Fruit fly (Drosophila melanogaster) whole organism, prepupa: Measurements from ENCODE around the gene BckdhA.
A peak's percentile ranks its signal among the peaks of the same experiment; 100 is the strongest.

Experiments
- Blimp-1 ChIP-seq: fragments of 200-800 bp; sonication (Bioruptor generic); optimal IDR thresholded peaks from 3 replicates; lab custom pipeline; 2017; ENCODE audit warnings: missing biosample characterization, missing genetic modification characterization, mild to moderate bottlenecking, moderate library complexity, missing genetic modification reagents
- CG10631 ChIP-seq: fragments of 200-800 bp; sonication (Bioruptor generic); optimal IDR thresholded peaks from 2 replicates; lab custom pipeline; 2016; ENCODE audit warnings: missing biosample characterization, missing genetic modification characterization
- CG10669 ChIP-seq: fragments of 200-800 bp; sonication (Bioruptor generic); optimal IDR thresholded peaks from 3 replicates; lab custom pipeline; 2018; ENCODE audit warnings: missing biosample characterization, mild to moderate bottlenecking, missing genetic modification characterization, moderate library complexity
- CG11294 ChIP-seq: fragments of 200-800 bp; sonication (Bioruptor generic); IDR thresholded peaks from 2 replicates; pipeline ENCODE4 v1.3.6; 2022; ENCODE audit warnings: missing biosample characterization, missing genetic modification characterization
- CG15336 ChIP-seq: fragments of 200-800 bp; sonication (Bioruptor generic); IDR thresholded peaks from 2 replicates; pipeline ENCODE4 v1.3.6; 2022; ENCODE audit warnings: missing biosample characterization, missing genetic modification characterization
- CG3032 ChIP-seq: fragments of 200-800 bp; optimal IDR thresholded peaks from 2 replicates; lab custom pipeline; 2019; ENCODE audit warnings: missing biosample characterization, mild to moderate bottlenecking, missing genetic modification characterization, moderate library complexity
- CG31627 ChIP-seq: fragments of 200-800 bp; sonication (Bioruptor generic); optimal IDR thresholded peaks from 3 replicates; lab custom pipeline; 2016; ENCODE audit warnings: missing biosample characterization, missing genetic modification characterization
- CG32006 ChIP-seq: fragments of 200-800 bp; sonication (Bioruptor generic); optimal IDR thresholded peaks from 3 replicates; lab custom pipeline; 2017; ENCODE audit warnings: missing biosample characterization, mild to moderate bottlenecking, missing genetic modification characterization
- CG34406 ChIP-seq: fragments of 200-800 bp; sonication (Bioruptor generic); optimal IDR thresholded peaks from 3 replicates; lab custom pipeline; 2016; ENCODE audit warnings: missing biosample characterization, missing genetic modification characterization
- CG3919 ChIP-seq: fragments of 200-800 bp; sonication (Bioruptor generic); optimal IDR thresholded peaks from 3 replicates; lab custom pipeline; 2016; ENCODE audit warnings: missing biosample characterization, missing genetic modification characterization
- CG4318 ChIP-seq: fragments of 200-800 bp; sonication (Bioruptor generic); optimal IDR thresholded peaks from 3 replicates; lab custom pipeline; 2017; ENCODE audit warnings: missing biosample characterization, mild to moderate bottlenecking, missing genetic modification characterization
- CG6163 ChIP-seq: fragments of 200-800 bp; sonication (Bioruptor generic); IDR thresholded peaks from 3 replicates; pipeline ENCODE4 v1.3.6; 2022; ENCODE audit warnings: missing biosample characterization, missing genetic modification characterization
- CG6792 ChIP-seq: fragments of 200-800 bp; sonication (Bioruptor generic); optimal IDR thresholded peaks from 3 replicates; lab custom pipeline; 2016; ENCODE audit warnings: missing biosample characterization, missing genetic modification characterization
- CG6854 ChIP-seq: fragments of 200-800 bp; sonication (Bioruptor generic); optimal IDR thresholded peaks from 2 replicates; lab custom pipeline; 2017; ENCODE audit warnings: missing biosample characterization, mild to moderate bottlenecking, missing genetic modification characterization
- Eip75B ChIP-seq: fragments of 200-800 bp; sonication (Bioruptor generic); optimal IDR thresholded peaks from 3 replicates; lab custom pipeline; 2016; ENCODE audit warnings: missing biosample characterization, missing genetic modification characterization
- Eip78C ChIP-seq: fragments of 200-800 bp; sonication (Bioruptor generic); peaks from one replicate; lab custom pipeline; 2016; ENCODE audit warnings: missing biosample characterization, missing genetic modification characterization
- Eip93F ChIP-seq: fragments of 200-800 bp; sonication (Bioruptor generic); optimal IDR thresholded peaks from 2 replicates; lab custom pipeline; 2016; ENCODE audit warnings: missing biosample characterization, mild to moderate bottlenecking, missing genetic modification characterization
- Ets96B ChIP-seq: fragments of 200-800 bp; optimal IDR thresholded peaks from 2 replicates; lab custom pipeline; 2019; ENCODE audit warnings: missing biosample characterization, mild to moderate bottlenecking, missing genetic modification characterization, moderate library complexity
- Gug ChIP-seq: fragments of 200-800 bp; sonication (Bioruptor generic); IDR thresholded peaks from 2 replicates; pipeline ENCODE4 v1.3.6; 2022; ENCODE audit warnings: missing biosample characterization, missing genetic modification characterization
- Hr38 ChIP-seq: sonication (Bioruptor generic); optimal IDR thresholded peaks from 2 replicates; lab custom pipeline; 2016; ENCODE audit warnings: missing biosample characterization, missing genetic modification characterization
- Hr39 ChIP-seq: fragments of 200-800 bp; sonication (Bioruptor generic); optimal IDR thresholded peaks from 2 replicates; lab custom pipeline; 2016; ENCODE audit warnings: missing biosample characterization, missing genetic modification characterization
- Hr4 ChIP-seq: fragments of 200-800 bp; sonication (Bioruptor generic); optimal IDR thresholded peaks from 3 replicates; lab custom pipeline; 2016; ENCODE audit warnings: missing biosample characterization, missing genetic modification characterization
- Lpt ChIP-seq: fragments of 200-800 bp; sonication (Bioruptor generic); optimal IDR thresholded peaks from 3 replicates; lab custom pipeline; 2016; ENCODE audit warnings: missing biosample characterization, missing genetic modification characterization
- Met ChIP-seq: fragments of 200-800 bp; sonication (Bioruptor generic); optimal IDR thresholded peaks from 3 replicates; lab custom pipeline; 2016; ENCODE audit warnings: missing biosample characterization, missing genetic modification characterization
- OdsH ChIP-seq: fragments of 200-800 bp; sonication (Bioruptor generic); optimal IDR thresholded peaks from 3 replicates; lab custom pipeline; 2016; ENCODE audit warnings: missing biosample characterization, missing genetic modification characterization
- Smox ChIP-seq: fragments of 200-800 bp; sonication (Bioruptor generic); optimal IDR thresholded peaks from 3 replicates; lab custom pipeline; 2016; ENCODE audit warnings: missing biosample characterization, missing genetic modification characterization
- Sox14 ChIP-seq: fragments of 200-800 bp; sonication (Bioruptor generic); optimal IDR thresholded peaks from 3 replicates; lab custom pipeline; 2016; ENCODE audit warnings: missing biosample characterization, missing genetic modification characterization
- Sox15 ChIP-seq: fragments of 200-800 bp; sonication (Bioruptor generic); optimal IDR thresholded peaks from 3 replicates; lab custom pipeline; 2016; ENCODE audit warnings: missing biosample characterization, missing genetic modification characterization
- achi ChIP-seq: fragments of 200-800 bp; sonication (Bioruptor generic); optimal IDR thresholded peaks from 3 replicates; lab custom pipeline; 2016; ENCODE audit warnings: missing biosample characterization, missing genetic modification characterization
- acj6 ChIP-seq: fragments of 200-800 bp; sonication (Bioruptor generic); optimal IDR thresholded peaks from 3 replicates; lab custom pipeline; 2016; ENCODE audit warnings: missing biosample characterization, missing genetic modification characterization
- cyc ChIP-seq: fragments of 200-800 bp; sonication (Bioruptor generic); optimal IDR thresholded peaks from 3 replicates; lab custom pipeline; 2016; ENCODE audit warnings: missing biosample characterization, missing genetic modification characterization
- dac ChIP-seq: fragments of 200-800 bp; sonication (Bioruptor generic); optimal IDR thresholded peaks from 2 replicates; lab custom pipeline; 2017; ENCODE audit warnings: missing biosample characterization, mild to moderate bottlenecking, missing genetic modification characterization
- dsx ChIP-seq: fragments of 200-800 bp; optimal IDR thresholded peaks from 3 replicates; lab custom pipeline; 2019; ENCODE audit warnings: missing biosample characterization, mild to moderate bottlenecking, missing genetic modification characterization, moderate library complexity; ENCODE audit not compliant: poor library complexity, severe bottlenecking
- eg ChIP-seq: fragments of 200-800 bp; sonication (Bioruptor generic); IDR thresholded peaks from 3 replicates; pipeline ENCODE4 v1.3.6; 2022; ENCODE audit warnings: missing biosample characterization, missing genetic modification characterization
- esn ChIP-seq: fragments of 200-800 bp; sonication (Bioruptor generic); optimal IDR thresholded peaks from 2 replicates; lab custom pipeline; 2016; ENCODE audit warnings: missing biosample characterization, mild to moderate bottlenecking, missing genetic modification characterization, moderate library complexity
- fd59A ChIP-seq: fragments of 200-800 bp; sonication (Bioruptor generic); optimal IDR thresholded peaks from 2 replicates; lab custom pipeline; 2017; ENCODE audit warnings: missing biosample characterization, mild to moderate bottlenecking, missing genetic modification characterization, missing genetic modification reagents
- lz ChIP-seq: fragments of 200-800 bp; sonication (Bioruptor generic); optimal IDR thresholded peaks from 3 replicates; lab custom pipeline; 2016; ENCODE audit warnings: missing biosample characterization, missing genetic modification characterization
- net ChIP-seq: fragments of 200-800 bp; sonication (Bioruptor generic); optimal IDR thresholded peaks from 3 replicates; lab custom pipeline; 2016; ENCODE audit warnings: missing biosample characterization, missing genetic modification characterization
- pdm3 ChIP-seq: fragments of 200-800 bp; sonication (Bioruptor generic); optimal IDR thresholded peaks from 3 replicates; lab custom pipeline; 2016; ENCODE audit warnings: missing biosample characterization, missing genetic modification characterization
- svp ChIP-seq: fragments of 200-800 bp; sonication (Bioruptor generic); peaks from one replicate; lab custom pipeline; 2016; ENCODE audit warnings: missing biosample characterization, missing genetic modification characterization
- topi ChIP-seq: fragments of 200-800 bp; sonication (Bioruptor generic); optimal IDR thresholded peaks from 3 replicates; lab custom pipeline; 2016; ENCODE audit warnings: missing biosample characterization, missing genetic modification characterization
- vri ChIP-seq: fragments of 200-800 bp; sonication (Bioruptor generic); optimal IDR thresholded peaks from 3 replicates; lab custom pipeline; 2016; ENCODE audit warnings: missing biosample characterization, mild to moderate bottlenecking, missing genetic modification characterization

The BckdhA gene

dm6 chr3R:9586663-9587248 is 31.2 kb downstream of the BckdhA start, which contains the start of gene P58IPK:
Gene P58IPK, plus strand, starts transcription at chr3R:9586942.
- TF ChIP-seq Hr39 (GFP tag; lab: Kevin White, UChicago) (peak; percentile 69), net (GFP tag; lab: Kevin White, UChicago) (peak; percentile 23), Hr38 (GFP tag; lab: Kevin White, UChicago) (no peak), cyc (GFP tag; lab: Kevin White, UChicago) (peak; percentile 29), Lpt (no peak), Eip78C (peak; percentile 74), Eip75B (GFP tag; lab: Kevin White, UChicago) (peak; percentile 69), CG10669 (no peak), Sox15 (GFP tag; lab: Kevin White, UChicago) (no peak), CG11294 (no peak), acj6 (GFP tag; lab: Kevin White, UChicago) (peak; percentile 37), Blimp-1 (GFP tag; lab: Kevin White, UChicago) (no peak), lz (GFP tag; lab: Kevin White, UChicago) (peak; percentile 68), Sox14 (GFP tag; lab: Kevin White, UChicago) (peak; percentile 62), Smox (GFP tag; lab: Kevin White, UChicago) (no peak), CG6792 (no peak), dac (GFP tag; lab: Kevin White, UChicago) (no peak), eg (GFP tag; lab: Robert Waterston, UW) (peak; percentile 62; the same call in 2 of the 3 replicates), Ets96B (tag; lab: Kevin White, UChicago) (peak; percentile 17), CG6163 (GFP tag; lab: Robert Waterston, UW) (peak; percentile 30; the same call in 1 of the 3 replicates), Hr4 (GFP tag; lab: Kevin White, UChicago) (peak; percentile 48), CG34406 (GFP tag; lab: Kevin White, UChicago) (no peak), Met (GFP tag; lab: Kevin White, UChicago) (no peak), vri (GFP tag; lab: Kevin White, UChicago) (peak; percentile 42), CG4318 (GFP tag; lab: Kevin White, UChicago) (no peak), CG3919 (peak; percentile 36), CG15336 (GFP tag; lab: Robert Waterston, UW) (peak; percentile 10; the same call in 1 of the 2 replicates), fd59A (GFP tag; lab: Kevin White, UChicago) (no peak), CG3032 (peak; percentile 59), dsx (GFP tag; lab: Kevin White, UChicago) (peak; percentile 1), topi (GFP tag; lab: Kevin White, UChicago) (peak; percentile 42), achi (GFP tag; lab: Kevin White, UChicago) (peak; percentile 46), OdsH (GFP tag; lab: Kevin White, UChicago) (peak; percentile 19), CG10631 (GFP tag; lab: Kevin White, UChicago) (peak; percentile 62), CG32006 (no peak), svp (no peak), esn (peak; percentile 61), Eip93F (peak; percentile 4), Gug (GFP tag; lab: Robert Waterston, UW) (no peak), pdm3 (GFP tag; lab: Kevin White, UChicago) (peak; percentile 62), CG31627 (GFP tag; lab: Kevin White, UChicago) (peak; percentile 66), CG6854 (GFP tag; lab: Kevin White, UChicago) (peak; percentile 28)
